Worm (Caenorhabditis elegans) whole organism, L4 larva: Measurements from ENCODE around the gene npa-1.
A peak's percentile ranks its signal among the peaks of the same experiment; 100 is the strongest.

Experiments
- D1046.2 ChIP-seq: fragments of 200-800 bp; sonication (Bioruptor generic); IDR thresholded peaks from 2 replicates; pipeline ENCODE4 v1.3.6; 2022; ENCODE audit warnings: missing genetic modification characterization, missing compliant biosample characterization
- F26F4.8 ChIP-seq: fragments of 200-800 bp; sonication (Bioruptor generic); conservative IDR thresholded peaks from 2 replicates; pipeline ENCODE4 v1.3.6; 2022; ENCODE audit warnings: missing genetic modification characterization, missing compliant biosample characterization
- F44E2.7 ChIP-seq: fragments of 200-800 bp; sonication (Bioruptor generic); IDR thresholded peaks from 2 replicates; pipeline ENCODE4 v2.1.2; 2022; ENCODE audit warnings: missing genetic modification characterization, missing compliant biosample characterization
- T20F7.1 ChIP-seq: fragments of 200-800 bp; sonication (Bioruptor generic); optimal IDR thresholded peaks from 2 replicates; lab custom pipeline; 2018; ENCODE audit warnings: mild to moderate bottlenecking, missing genetic modification characterization, missing compliant biosample characterization
- T26A8.4 ChIP-seq: fragments of 200-800 bp; sonication (Bioruptor generic); IDR thresholded peaks from 2 replicates; pipeline ENCODE4 v1.3.6; 2022; ENCODE audit warnings: missing genetic modification characterization, missing compliant biosample characterization
- Y48G9A.11 ChIP-seq: fragments of 200-800 bp; sonication (Bioruptor generic); IDR thresholded peaks from 2 replicates; pipeline ENCODE4 v1.3.6; 2022; ENCODE audit warnings: missing genetic modification reagents, missing genetic modification characterization, missing compliant biosample characterization
- Y75B8A.6 ChIP-seq: fragments of 200-800 bp; sonication (Bioruptor generic); IDR thresholded peaks from 2 replicates; pipeline ENCODE4 v1.3.6; 2022; ENCODE audit warnings: missing genetic modification reagents, missing genetic modification characterization, missing compliant biosample characterization
- ZK337.2 ChIP-seq: fragments of 200-800 bp; sonication (Bioruptor generic); IDR thresholded peaks from 2 replicates; pipeline ENCODE4 v1.3.6; 2022; ENCODE audit warnings: missing genetic modification reagents, missing genetic modification characterization, missing compliant biosample characterization
- aly-2 ChIP-seq: sonication (generic microtip); optimal IDR thresholded peaks from 2 replicates; lab custom pipeline; 2018; ENCODE audit warnings: missing biosample characterization, missing genetic modification characterization
- ama-1 ChIP-seq: fragments of 150-350 bp; optimal IDR thresholded peaks from 2 replicates; lab custom pipeline; 2014; ENCODE audit warnings: inconsistent platforms, mixed read lengths
- attf-4 ChIP-seq: sonication (generic microtip); optimal IDR thresholded peaks from 3 replicates; lab custom pipeline; 2017; ENCODE audit warnings: missing biosample characterization, missing genetic modification characterization
- ceh-82 ChIP-seq: sonication (generic microtip); optimal IDR thresholded peaks from 2 replicates; lab custom pipeline; 2017; ENCODE audit warnings: missing biosample characterization, missing genetic modification characterization
- ctbp-1 ChIP-seq: fragments of 200-800 bp; sonication (Bioruptor generic); IDR thresholded peaks from 2 replicates; pipeline ENCODE4 v1.3.6; 2022; ENCODE audit warnings: missing genetic modification reagents, missing genetic modification characterization, missing compliant biosample characterization
- daf-8 ChIP-seq: fragments of 200-800 bp; sonication (Bioruptor generic); IDR thresholded peaks from 2 replicates; pipeline ENCODE4 v1.3.6; 2022; ENCODE audit warnings: missing genetic modification characterization, missing compliant biosample characterization
- duxl-1 ChIP-seq: sonication (generic microtip); optimal IDR thresholded peaks from 2 replicates; lab custom pipeline; 2016; ENCODE audit warnings: mild to moderate bottlenecking, missing genetic modification characterization, moderate library complexity, missing compliant biosample characterization; ENCODE audit not compliant: poor library complexity
- dve-1 ChIP-seq: sonication (generic microtip); optimal IDR thresholded peaks from 2 replicates; lab custom pipeline; 2017; ENCODE audit warnings: antibody characterized with exemption, mild to moderate bottlenecking, missing genetic modification characterization, missing compliant biosample characterization; ENCODE audit not compliant: insufficient read depth
- hlh-11 ChIP-seq: fragments of 200-800 bp; sonication (Bioruptor generic); optimal IDR thresholded peaks from 2 replicates; lab custom pipeline; 2018; ENCODE audit warnings: mild to moderate bottlenecking, missing genetic modification characterization, missing compliant biosample characterization
- hlh-30 ChIP-seq: sonication (generic microtip); optimal IDR thresholded peaks from 2 replicates; lab custom pipeline; 2017; ENCODE audit warnings: antibody characterized with exemption, mild to moderate bottlenecking, missing genetic modification characterization, missing compliant biosample characterization; ENCODE audit not compliant: insufficient read depth
- hmg-1.1 ChIP-seq: fragments of 200-800 bp; sonication (Bioruptor generic); IDR thresholded peaks from 2 replicates; pipeline ENCODE4 v1.3.6; 2022; ENCODE audit warnings: missing genetic modification reagents, missing genetic modification characterization, missing compliant biosample characterization
- lim-7 ChIP-seq: fragments of 200-800 bp; sonication (Bioruptor generic); IDR thresholded peaks from 2 replicates; pipeline ENCODE4 v1.3.6; 2022; ENCODE audit warnings: missing genetic modification characterization, missing compliant biosample characterization
- lin-15B ChIP-seq: fragments of 150-350 bp; sonication (generic microtip); optimal IDR thresholded peaks from 3 replicates; lab custom pipeline; 2014; ENCODE audit warnings: missing biosample characterization, missing genetic modification characterization
- lin-29 ChIP-seq: fragments of 200-800 bp; sonication (Bioruptor generic); IDR thresholded peaks from 2 replicates; pipeline ENCODE4 v1.3.6; 2022; ENCODE audit warnings: missing genetic modification reagents, missing genetic modification characterization, missing compliant biosample characterization
- lin-39 ChIP-seq: fragments of 150-350 bp; optimal IDR thresholded peaks from 2 replicates; lab custom pipeline; 2014; ENCODE audit warnings: missing biosample characterization, missing genetic modification reagents, missing genetic modification characterization
- lir-3 ChIP-seq: sonication (generic microtip); optimal IDR thresholded peaks from 2 replicates; lab custom pipeline; 2016; ENCODE audit warnings: mild to moderate bottlenecking, missing genetic modification characterization, missing compliant biosample characterization
- mdt-29 ChIP-seq: fragments of 200-800 bp; sonication (Bioruptor generic); IDR thresholded peaks from 2 replicates; pipeline ENCODE4 v1.3.6; 2022; ENCODE audit warnings: missing genetic modification reagents, missing genetic modification characterization, missing compliant biosample characterization
- mxl-2 ChIP-seq: fragments of 200-800 bp; sonication (Bioruptor generic); conservative IDR thresholded peaks from 2 replicates; pipeline ENCODE4 v1.3.6; 2022; ENCODE audit warnings: missing genetic modification reagents, missing genetic modification characterization, missing compliant biosample characterization
- mxl-3 ChIP-seq: fragments of 200-800 bp; sonication (Bioruptor generic); optimal IDR thresholded peaks from 2 replicates; lab custom pipeline; 2018; ENCODE audit warnings: mild to moderate bottlenecking, missing genetic modification characterization, missing compliant biosample characterization
- nhr-10 ChIP-seq: fragments of 150-350 bp; optimal IDR thresholded peaks from 2 replicates; lab custom pipeline; 2014; ENCODE audit warnings: missing biosample characterization, missing genetic modification characterization
- nhr-102 ChIP-seq: sonication (generic microtip); optimal IDR thresholded peaks from 2 replicates; lab custom pipeline; 2016; ENCODE audit warnings: mild to moderate bottlenecking, missing genetic modification characterization, moderate library complexity, missing compliant biosample characterization
- nhr-11 ChIP-seq: fragments of 150-350 bp; optimal IDR thresholded peaks from 2 replicates; lab custom pipeline; 2014; ENCODE audit warnings: missing biosample characterization, missing genetic modification characterization
- nhr-111 ChIP-seq: fragments of 200-800 bp; sonication (Bioruptor generic); optimal IDR thresholded peaks from 2 replicates; lab custom pipeline; 2018; ENCODE audit warnings: mild to moderate bottlenecking, missing genetic modification characterization, missing compliant biosample characterization
- nhr-237 ChIP-seq: sonication (generic microtip); optimal IDR thresholded peaks from 2 replicates; lab custom pipeline; 2017; ENCODE audit warnings: missing biosample characterization, missing genetic modification characterization
- nhr-41 ChIP-seq: fragments of 200-800 bp; sonication (Bioruptor generic); IDR thresholded peaks from 2 replicates; pipeline ENCODE4 v1.3.6; 2022; ENCODE audit warnings: missing genetic modification reagents, missing genetic modification characterization, missing compliant biosample characterization
- pha-4 ChIP-seq, 2 experiments: fragments of 150-350 bp in 1 of 2; fragments of 200-800 bp in 1 of 2; sonication (Bioruptor generic) in 1 of 2; IDR thresholded peaks in 1 of 2; optimal IDR thresholded peaks in 1 of 2; 2 replicates each; pipeline versions ENCODE4 v1.3.6 to Lab custom; 2014 to 2022; ENCODE audit warnings: missing genetic modification characterization in 2 of 2, missing genetic modification reagents in 2 of 2, missing biosample characterization in 1 of 2, missing compliant biosample characterization in 1 of 2
- rbr-2 ChIP-seq: sonication (generic microtip); optimal IDR thresholded peaks from 2 replicates; lab custom pipeline; 2016; ENCODE audit warnings: missing genotype, missing genetic modification characterization, missing compliant biosample characterization
- sdz-12 ChIP-seq: fragments of 200-800 bp; sonication (Bioruptor generic); optimal IDR thresholded peaks from 2 replicates; lab custom pipeline; 2018; ENCODE audit warnings: mild to moderate bottlenecking, missing genetic modification characterization, missing compliant biosample characterization
- skn-1 ChIP-seq: fragments of 150-350 bp; optimal IDR thresholded peaks from 2 replicates; lab custom pipeline; 2014; ENCODE audit warnings: missing biosample characterization, missing genetic modification characterization
- snpc-4 ChIP-seq: fragments of 150-350 bp; optimal IDR thresholded peaks from 2 replicates; lab custom pipeline; 2014; ENCODE audit warnings: missing biosample characterization, missing genetic modification characterization
- spr-3 ChIP-seq: fragments of 200-800 bp; sonication (Bioruptor generic); optimal IDR thresholded peaks from 2 replicates; lab custom pipeline; 2018; ENCODE audit warnings: mild to moderate bottlenecking, missing genetic modification characterization, missing compliant biosample characterization
- tra-1 ChIP-seq: fragments of 200-800 bp; sonication (Bioruptor generic); IDR thresholded peaks from 2 replicates; pipeline ENCODE4 v1.3.6; 2022; ENCODE audit warnings: missing genetic modification reagents, missing genetic modification characterization, missing compliant biosample characterization
- unc-130 ChIP-seq: sonication (generic microtip); optimal IDR thresholded peaks from 2 replicates; lab custom pipeline; 2016; ENCODE audit warnings: missing genetic modification reagents, missing genetic modification characterization, missing compliant biosample characterization
- unc-62 ChIP-seq, 3 experiments: fragments of 150-350 bp in 1 of 3; sonication (generic microtip); optimal IDR thresholded peaks in 2 of 3; peaks in 1 of 3; 1 replicate in 1 of 3; 2 replicates in 2 of 3; lab custom pipeline; 2014 to 2017; ENCODE audit warnings: missing biosample characterization in 3 of 3, missing genetic modification characterization in 3 of 3, missing genetic modification reagents in 3 of 3, missing genotype in 1 of 3
- zfp-2 ChIP-seq: sonication (generic microtip); optimal IDR thresholded peaks from 2 replicates; lab custom pipeline; 2016; ENCODE audit warnings: mild to moderate bottlenecking, missing genetic modification characterization, missing compliant biosample characterization
- ztf-11 ChIP-seq: fragments of 150-350 bp; optimal IDR thresholded peaks from 2 replicates; lab custom pipeline; 2014; ENCODE audit warnings: missing biosample characterization, missing genetic modification characterization
- ztf-7 ChIP-seq: fragments of 150-350 bp; optimal IDR thresholded peaks from 2 replicates; lab custom pipeline; 2014; ENCODE audit warnings: missing biosample characterization, missing genetic modification characterization

The npa-1 gene

DNA sequence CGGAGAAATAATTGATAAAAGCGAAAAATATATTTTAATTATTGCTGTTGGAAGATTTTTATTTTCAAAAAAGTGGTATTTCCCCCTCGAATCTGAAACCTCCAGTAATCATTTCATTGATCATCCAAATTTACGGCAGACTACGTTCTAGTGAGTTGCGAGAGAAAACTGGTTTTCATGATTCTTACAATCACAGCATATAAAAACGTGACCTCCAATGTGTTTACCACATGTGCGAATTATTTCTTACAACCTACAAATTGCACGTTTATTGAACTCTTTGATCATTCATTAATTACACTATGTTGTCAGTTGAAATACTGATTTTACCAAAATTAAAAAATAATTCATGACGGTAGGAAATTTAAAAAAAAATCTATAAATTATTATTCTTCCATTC, 13.6 kb downstream of the npa-1 start (continued):
- TF ChIP-seq skn-1 (tag; lab: Kevin White, UChicago): no peak

DNA sequence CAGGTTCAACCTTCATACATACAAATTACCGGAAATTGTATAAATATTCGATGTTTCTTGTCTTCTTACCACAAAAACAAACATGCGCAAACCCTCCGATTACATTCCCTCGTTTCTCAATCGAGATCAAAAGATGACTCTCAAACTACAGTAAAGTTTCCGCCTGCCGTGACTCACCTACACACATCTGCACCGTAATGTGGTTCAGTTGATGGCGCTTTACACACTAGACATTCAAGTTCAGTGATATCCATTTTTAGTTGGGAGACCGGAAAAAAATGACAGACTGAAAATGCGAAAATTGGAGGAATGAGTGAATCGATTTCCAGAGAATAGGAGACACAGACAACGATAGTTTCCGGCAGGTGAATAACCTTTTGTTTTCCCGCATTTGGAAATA, 15.7 kb downstream of the npa-1 start, which contains the start of gene nhr-286:
Gene nhr-286 (minus strand): TSS at position 324 of the 400 bp plus-strand sequence.
- no peak for TF ChIP-seq daf-8 (GFP tag; lab: Robert Waterston, UW)
- TF ChIP-seq ama-1 (lab: Kevin White, UChicago): peak; percentile 25
- TF ChIP-seq hlh-30 (tag; lab: Kevin White, UChicago): peak; percentile 13
- peak; percentile 32 for TF ChIP-seq dve-1 (tag; lab: Kevin White, UChicago)
- TF ChIP-seq lin-39 (tag; lab: Kevin White, UChicago): no peak

DNA sequence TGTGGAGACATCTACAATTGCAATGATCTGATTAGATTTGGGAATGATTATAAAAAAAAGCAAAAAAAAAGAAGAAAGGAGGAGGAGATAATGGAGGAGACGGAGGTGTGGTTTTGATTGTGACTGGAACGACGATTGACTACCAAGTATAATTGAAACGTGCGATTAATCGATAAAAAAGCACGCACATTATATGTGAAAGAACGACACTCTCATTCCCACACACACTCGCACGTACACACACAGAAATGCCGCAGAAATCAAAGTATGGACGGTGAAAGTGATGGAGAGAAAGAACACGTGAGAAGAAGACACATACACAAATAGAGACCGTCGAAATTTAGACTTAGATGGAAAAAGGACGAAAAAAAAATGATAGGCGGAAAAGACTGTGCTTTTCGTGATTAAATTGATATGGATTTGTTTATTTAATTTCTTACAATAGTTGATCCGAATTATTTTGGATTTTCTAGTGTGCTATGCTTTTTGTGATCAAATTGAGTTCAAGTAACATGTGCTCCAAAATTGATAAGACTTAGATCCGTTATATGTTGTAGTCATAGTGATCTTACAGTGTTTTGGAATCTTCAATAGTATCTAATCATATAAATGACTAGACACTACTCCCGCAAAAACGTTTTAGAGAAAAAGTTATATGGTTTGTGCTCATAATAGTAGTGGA, 18.3 kb downstream of the npa-1 start, which contains the start of gene nhr-135:
Gene nhr-135 (minus strand): TSS at position 51 of the 682 bp plus-strand sequence.
- 0 out of 2 replicates have a peak, but pooled peaks have one; percentile 33 for TF ChIP-seq ctbp-1 (GFP tag; lab: Robert Waterston, UW)
- no peak for TF ChIP-seq lim-7
- no peak for TF ChIP-seq mdt-29 (GFP tag; lab: Robert Waterston, UW)
- no peak for TF ChIP-seq zfp-2
- no peak for TF ChIP-seq spr-3 (GFP tag; lab: Kevin White, UChicago)
- TF ChIP-seq nhr-111 (GFP tag; lab: Kevin White, UChicago): no peak
- no peak for TF ChIP-seq F26F4.8 (GFP tag; lab: Robert Waterston, UW)
- TF ChIP-seq unc-130 (GFP tag; lab: Kevin White, UChicago): no peak
- peak; percentile 87 for TF ChIP-seq mxl-3 (GFP tag; lab: Kevin White, UChicago)
- TF ChIP-seq hlh-11 (tag; lab: Kevin White, UChicago): peak; percentile 93
- peak; percentile 70 for TF ChIP-seq nhr-10 (tag; lab: Kevin White, UChicago)
- no peak for TF ChIP-seq ZK337.2 (GFP tag; lab: Robert Waterston, UW)
- no peak for TF ChIP-seq nhr-11 (tag; lab: Kevin White, UChicago)
- no peak for TF ChIP-seq T26A8.4
- no peak for TF ChIP-seq lin-15B (tag; lab: Kevin White, UChicago)
- peak in 1 of 2 experiments; percentile 32 for TF ChIP-seq unc-62 (GFP tag; optimal IDR thresholded peaks at IDR 0.05 in 1 of 2; lab: Kevin White, UChicago)
- no peak for TF ChIP-seq unc-62 (tag; optimal IDR thresholded peaks at IDR 0.05; lab: Kevin White, UChicago)
- TF ChIP-seq nhr-41: no peak
- TF ChIP-seq lin-29 (GFP tag; lab: Robert Waterston, UW): no peak
- no peak for TF ChIP-seq F44E2.7
- TF ChIP-seq skn-1 (tag; lab: Kevin White, UChicago): no peak
- no peak for TF ChIP-seq ceh-82
- TF ChIP-seq duxl-1: peak; percentile 46
- TF ChIP-seq ztf-11: no peak
- TF ChIP-seq lir-3 (tag; lab: Kevin White, UChicago): no peak
- TF ChIP-seq tra-1 (GFP tag; lab: Robert Waterston, UW): peak; percentile 76; the same call in 1 of the 2 replicates
- TF ChIP-seq ztf-7 (tag; lab: Kevin White, UChicago): peak; percentile 32
- no peak for TF ChIP-seq mxl-2
- TF ChIP-seq ama-1 (lab: Kevin White, UChicago): no peak
- no peak for TF ChIP-seq hmg-1.1 (GFP tag; lab: Robert Waterston, UW)
- no peak for TF ChIP-seq nhr-237
- TF ChIP-seq T20F7.1: no peak
- no peak for TF ChIP-seq Y75B8A.6 (GFP tag; lab: Robert Waterston, UW)
- peak; percentile 90 for TF ChIP-seq nhr-102
- TF ChIP-seq sdz-12 (GFP tag; lab: Kevin White, UChicago): no peak
- no peak for TF ChIP-seq Y48G9A.11 (GFP tag; lab: Robert Waterston, UW)
- TF ChIP-seq daf-8 (GFP tag; lab: Robert Waterston, UW): no peak
- no peak for TF ChIP-seq rbr-2 (tag; lab: Kevin White, UChicago)
- no peak for TF ChIP-seq D1046.2 (GFP tag; lab: Robert Waterston, UW)
- TF ChIP-seq pha-4 (GFP tag; IDR thresholded peaks at IDR 0.05; lab: Robert Waterston, UW): no peak
- TF ChIP-seq pha-4 (tag; optimal IDR thresholded peaks at IDR 0.05; lab: Kevin White, UChicago): no peak
- TF ChIP-seq aly-2 (tag; lab: Kevin White, UChicago): no peak
- no peak for TF ChIP-seq snpc-4
- TF ChIP-seq attf-4 (tag; lab: Kevin White, UChicago): no peak
